Fruit fly (Drosophila melanogaster) whole organism, embryonic: ENCODE results near the gene Hydr2.

Experiments used
- Ada2b ChIP-seq: fragments of 200-800 bp; sonication (Bioruptor generic); IDR thresholded peaks from 2 replicates; pipeline ENCODE4 v1.3.6; 2022; ENCODE audit warnings: missing biosample characterization, missing genetic modification characterization
- C15 ChIP-seq: fragments of 200-800 bp; sonication (Bioruptor generic); IDR thresholded peaks from 3 replicates; pipeline ENCODE4 v1.3.6; 2022; ENCODE audit warnings: missing biosample characterization, missing genetic modification characterization
- CG11456 ChIP-seq: fragments of 200-800 bp; sonication (Bioruptor generic); IDR thresholded peaks from 3 replicates; pipeline ENCODE4 v1.3.6; 2022; ENCODE audit warnings: missing biosample characterization, missing genetic modification characterization
- CG11504 ChIP-seq: fragments of 200-800 bp; sonication (Bioruptor generic); optimal IDR thresholded peaks from 3 replicates; lab custom pipeline; 2019; ENCODE audit warnings: missing biosample characterization, mild to moderate bottlenecking, missing genetic modification characterization, moderate library complexity
- CG12659 ChIP-seq: fragments of 200-800 bp; sonication (Bioruptor generic); optimal IDR thresholded peaks from 3 replicates; lab custom pipeline; 2017; ENCODE audit warnings: mild to moderate bottlenecking, missing biosample characterization, missing genetic modification reagents, missing genetic modification characterization
- CG1603 ChIP-seq: fragments of 200-800 bp; sonication (Bioruptor generic); optimal IDR thresholded peaks from 2 replicates; lab custom pipeline; 2019; ENCODE audit warnings: missing biosample characterization, mild to moderate bottlenecking, missing genetic modification characterization, moderate library complexity
- CG1647 ChIP-seq: fragments of 200-800 bp; sonication (Bioruptor generic); optimal IDR thresholded peaks from 3 replicates; lab custom pipeline; 2016; ENCODE audit warnings: missing biosample characterization, missing genetic modification characterization
- CG17829 ChIP-seq: fragments of 200-800 bp; optimal IDR thresholded peaks from 2 replicates; lab custom pipeline; 2019; ENCODE audit warnings: missing biosample characterization, mild to moderate bottlenecking, missing genetic modification characterization, moderate library complexity
- CG2712 ChIP-seq: fragments of 200-800 bp; optimal IDR thresholded peaks from 3 replicates; lab custom pipeline; 2019; ENCODE audit warnings: missing biosample characterization, mild to moderate bottlenecking, missing genetic modification characterization, moderate library complexity
- CG31365 ChIP-seq: fragments of 200-800 bp; sonication (Bioruptor generic); optimal IDR thresholded peaks from 2 replicates; lab custom pipeline; 2018; ENCODE audit warnings: missing biosample characterization, mild to moderate bottlenecking, missing genetic modification characterization
- CG31388 ChIP-seq: fragments of 200-800 bp; sonication (Bioruptor generic); optimal IDR thresholded peaks from 2 replicates; lab custom pipeline; 2016; ENCODE audit warnings: missing biosample characterization, missing genetic modification characterization
- CG31441 ChIP-seq: fragments of 200-800 bp; sonication (Bioruptor generic); IDR thresholded peaks from 2 replicates; pipeline ENCODE4 v1.3.6; 2022; ENCODE audit warnings: missing biosample characterization, missing genetic modification characterization
- CG4424 ChIP-seq: fragments of 200-800 bp; sonication (Bioruptor generic); optimal IDR thresholded peaks from 3 replicates; lab custom pipeline; 2016; ENCODE audit warnings: missing biosample characterization, missing genetic modification characterization
- CG5245 ChIP-seq: fragments of 200-800 bp; sonication (Bioruptor generic); optimal IDR thresholded peaks from 3 replicates; lab custom pipeline; 2016; ENCODE audit warnings: missing biosample characterization, missing genetic modification characterization
- CG6175 ChIP-seq: fragments of 200-800 bp; sonication (Bioruptor generic); IDR thresholded peaks from 3 replicates; pipeline ENCODE4 v1.3.6; 2022; ENCODE audit warnings: missing biosample characterization, missing genetic modification characterization
- CG7839 ChIP-seq: fragments of 200-800 bp; sonication (Bioruptor generic); optimal IDR thresholded peaks from 3 replicates; lab custom pipeline; 2018; ENCODE audit warnings: missing biosample characterization, mild to moderate bottlenecking, missing genetic modification characterization, moderate library complexity
- Dll ChIP-seq: fragments of 200-800 bp; sonication (Bioruptor generic); IDR thresholded peaks from 4 replicates; pipeline ENCODE4 v1.3.6; 2022; ENCODE audit warnings: missing biosample characterization, missing genetic modification characterization; ENCODE audit not compliant: partially characterized antibody
- Ets65A ChIP-seq: fragments of 200-800 bp; sonication (Bioruptor generic); peaks from one replicate; lab custom pipeline; 2016; ENCODE audit warnings: missing biosample characterization, missing genetic modification characterization
- MESR4 ChIP-seq: fragments of 200-800 bp; sonication (Bioruptor generic); optimal IDR thresholded peaks from 2 replicates; lab custom pipeline; 2018; ENCODE audit warnings: missing biosample characterization, mild to moderate bottlenecking, missing genetic modification characterization, moderate library complexity
- Med ChIP-seq: fragments of 200-800 bp; sonication (Bioruptor generic); peaks from one replicate; lab custom pipeline; 2016; ENCODE audit warnings: missing biosample characterization, missing genetic modification characterization, mild to moderate bottlenecking, inconsistent platforms, moderate library complexity
- Mrtf ChIP-seq: fragments of 200-800 bp; sonication (Bioruptor generic); IDR thresholded peaks from 3 replicates; pipeline ENCODE4 v1.3.6; 2022; ENCODE audit warnings: missing biosample characterization, missing genetic modification characterization
- Neu2 ChIP-seq: fragments of 200-800 bp; sonication (Bioruptor generic); optimal IDR thresholded peaks from 3 replicates; lab custom pipeline; 2016; ENCODE audit warnings: missing biosample characterization, missing genetic modification characterization, borderline replicate concordance
- NfI ChIP-seq: fragments of 200-800 bp; sonication (Bioruptor generic); optimal IDR thresholded peaks from 3 replicates; lab custom pipeline; 2018; ENCODE audit warnings: missing biosample characterization, mild to moderate bottlenecking, missing genetic modification characterization, moderate library complexity
- Six4 ChIP-seq: fragments of 200-800 bp; sonication (Bioruptor generic); optimal IDR thresholded peaks from 2 replicates; lab custom pipeline; 2016; ENCODE audit warnings: missing biosample characterization, missing genetic modification characterization
- Taf1 ChIP-seq: fragments of 200-800 bp; sonication (Bioruptor generic); IDR thresholded peaks from 2 replicates; pipeline ENCODE4 v1.3.6; 2022; ENCODE audit warnings: missing biosample characterization, missing genetic modification characterization
- cas ChIP-seq: fragments of 200-800 bp; sonication (Bioruptor generic); IDR thresholded peaks from 2 replicates; pipeline ENCODE4 v1.3.6; 2022; ENCODE audit warnings: missing biosample characterization, missing genetic modification characterization
- corto ChIP-seq: fragments of 200-800 bp; sonication (Bioruptor generic); optimal IDR thresholded peaks from 2 replicates; lab custom pipeline; 2016; ENCODE audit warnings: missing biosample characterization, mild to moderate bottlenecking, missing genetic modification characterization, moderate library complexity
- crc ChIP-seq: fragments of 200-800 bp; sonication (Bioruptor generic); optimal IDR thresholded peaks from 2 replicates; lab custom pipeline; 2016; ENCODE audit warnings: missing biosample characterization, missing genetic modification characterization
- dmrt11E ChIP-seq: fragments of 200-800 bp; sonication (Bioruptor generic); optimal IDR thresholded peaks from 3 replicates; lab custom pipeline; 2018; ENCODE audit warnings: missing biosample characterization, mild to moderate bottlenecking, missing genetic modification characterization, moderate library complexity
- ems ChIP-seq: fragments of 200-800 bp; sonication (Bioruptor generic); optimal IDR thresholded peaks from 3 replicates; lab custom pipeline; 2016; ENCODE audit warnings: missing biosample characterization, missing genetic modification characterization
- ewg ChIP-seq: fragments of 200-800 bp; sonication (Bioruptor generic); optimal IDR thresholded peaks from 3 replicates; lab custom pipeline; 2017; ENCODE audit warnings: mild to moderate bottlenecking, missing biosample characterization, missing genetic modification reagents, missing genetic modification characterization
- ftz-f1 ChIP-seq: fragments of 200-800 bp; sonication (Bioruptor generic); optimal IDR thresholded peaks from 2 replicates; lab custom pipeline; 2016; ENCODE audit warnings: missing biosample characterization, missing genetic modification characterization
- grn ChIP-seq: fragments of 200-800 bp; sonication (Bioruptor generic); optimal IDR thresholded peaks from 3 replicates; lab custom pipeline; 2017; ENCODE audit warnings: missing biosample characterization, missing genetic modification characterization
- mld ChIP-seq: fragments of 200-800 bp; sonication (Bioruptor generic); IDR thresholded peaks from 3 replicates; pipeline ENCODE4 v1.3.6; 2022; ENCODE audit warnings: missing biosample characterization, missing genetic modification characterization; ENCODE audit not compliant: partially characterized antibody
- phol ChIP-seq: fragments of 200-800 bp; sonication (Bioruptor generic); optimal IDR thresholded peaks from 3 replicates; lab custom pipeline; 2018; ENCODE audit warnings: missing biosample characterization, mild to moderate bottlenecking, missing genetic modification characterization, moderate library complexity
- pros ChIP-seq: fragments of 200-800 bp; sonication (Bioruptor generic); optimal IDR thresholded peaks from 3 replicates; lab custom pipeline; 2019; ENCODE audit warnings: missing biosample characterization, mild to moderate bottlenecking, missing genetic modification characterization, moderate library complexity
- sc ChIP-seq, 3 experiments: fragments of >200 bp in 2 of 3; fragments of 200-800 bp in 1 of 3; sonication (Bioruptor generic) in 1 of 3; optimal IDR thresholded peaks; 2 replicates in 2 of 3; 3 replicates in 1 of 3; lab custom pipeline; 2017; ENCODE audit warnings: mild to moderate bottlenecking in 1 of 3, missing biosample characterization in 1 of 3, missing genetic modification characterization in 1 of 3, missing genetic modification reagents in 1 of 3
- scrt ChIP-seq: fragments of 200-800 bp; sonication (Bioruptor generic); optimal IDR thresholded peaks from 2 replicates; lab custom pipeline; 2018; ENCODE audit warnings: missing biosample characterization, mild to moderate bottlenecking, missing genetic modification characterization, moderate library complexity
- sens ChIP-seq: fragments of 200-800 bp; sonication (Bioruptor generic); peaks from one replicate; lab custom pipeline; 2016; ENCODE audit warnings: missing biosample characterization, missing genetic modification characterization
- slp2 ChIP-seq: fragments of 200-800 bp; sonication (Bioruptor generic); optimal IDR thresholded peaks from 2 replicates; lab custom pipeline; 2016; ENCODE audit warnings: missing biosample characterization, missing genetic modification characterization
- twi ChIP-seq: fragments of 200-800 bp; optimal IDR thresholded peaks from 2 replicates; lab custom pipeline; 2019; ENCODE audit warnings: missing biosample characterization, mild to moderate bottlenecking, missing genetic modification characterization, moderate library complexity
- tx ChIP-seq: fragments of 200-800 bp; sonication (Bioruptor generic); optimal IDR thresholded peaks from 2 replicates; lab custom pipeline; 2016; ENCODE audit warnings: missing biosample characterization, missing genetic modification characterization
- vvl ChIP-seq: fragments of 200-800 bp; sonication (Bioruptor generic); IDR thresholded peaks from 2 replicates; pipeline ENCODE4 v1.3.6; 2022; ENCODE audit warnings: missing biosample characterization, missing genetic modification characterization
- zf30C ChIP-seq: fragments of 200-800 bp; sonication (Bioruptor generic); optimal IDR thresholded peaks from 3 replicates; lab custom pipeline; 2018; ENCODE audit warnings: missing biosample characterization, mild to moderate bottlenecking, missing genetic modification characterization
- zfh2 ChIP-seq: fragments of 200-800 bp; sonication (Bioruptor generic); optimal IDR thresholded peaks from 2 replicates; lab custom pipeline; 2016; ENCODE audit warnings: missing biosample characterization, missing genetic modification characterization

The Hydr2 gene

dm6 chr2L:3148959-3149591, 14.4 kb upstream of the Hydr2 start (continued):
- TF ChIP-seq Neu2 (GFP tag; lab: Kevin White, UChicago): no peak
- peak; percentile 69 for TF ChIP-seq Med (GFP tag; lab: Kevin White, UChicago)
- peak; percentile 16 for TF ChIP-seq CG2712 (tag; lab: Kevin White, UChicago)
- no peak for TF ChIP-seq sc (optimal IDR thresholded peaks at IDR 0.05; lab: Kevin White, UChicago)
- TF ChIP-seq sc (GFP tag; optimal IDR thresholded peaks at IDR 0.05; lab: Kevin White, UChicago): no peak
- peak; percentile 1 for TF ChIP-seq CG4424 (GFP tag; lab: Kevin White, UChicago)
- TF ChIP-seq zf30C (GFP tag; lab: Kevin White, UChicago): peak; percentile 33
- TF ChIP-seq cas (GFP tag; lab: Robert Waterston, UW): no peak

DNA sequence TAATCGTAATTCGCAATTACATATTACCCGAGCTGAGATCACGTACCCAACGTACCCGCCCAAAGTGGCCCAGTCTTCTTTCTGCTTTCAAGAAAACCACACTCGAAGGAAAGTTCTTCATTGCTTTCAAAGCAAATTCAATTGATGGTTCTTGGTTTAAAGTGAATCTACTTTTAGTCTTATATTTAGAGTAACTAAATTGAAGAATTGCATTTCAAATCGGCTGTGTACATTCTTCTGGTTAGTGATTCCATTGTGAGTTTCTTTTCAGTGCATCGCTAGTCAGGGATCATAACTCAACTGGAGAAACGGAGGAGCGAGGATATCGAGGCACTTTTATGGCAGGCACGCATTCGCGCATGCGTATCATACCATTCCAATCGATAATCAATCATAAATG, 11.8 kb upstream of the Hydr2 start:
- TF ChIP-seq CG5245 (no peak), Mrtf (GFP tag; lab: Robert Waterston, UW) (no peak), crc (no peak), ftz-f1 (GFP tag; lab: Kevin White, UChicago) (no peak), tx (GFP tag; lab: Kevin White, UChicago) (no peak), CG7839 (tag; lab: Kevin White, UChicago) (no peak), Ets65A (GFP tag; lab: Kevin White, UChicago) (peak; percentile 75), Dll (no peak), corto (no peak), twi (tag; lab: Kevin White, UChicago) (no peak), Six4 (GFP tag; lab: Kevin White, UChicago) (no peak), sens (GFP tag; lab: Kevin White, UChicago) (peak; percentile 58), C15 (GFP tag; lab: Robert Waterston, UW) (no peak), CG1603 (tag; lab: Kevin White, UChicago) (no peak)

dm6 chr2L:3152696-3153613, 10.5 kb upstream of the Hydr2 start:
- peak; percentile 90 for TF ChIP-seq CG1647 (GFP tag; lab: Kevin White, UChicago)
- TF ChIP-seq slp2: peak; percentile 97
- peak; percentile 67 for TF ChIP-seq Taf1 (GFP tag; lab: Robert Waterston, UW)
- peak; percentile 93 for TF ChIP-seq ewg
- TF ChIP-seq twi (tag; lab: Kevin White, UChicago): peak; percentile 91
- peak; percentile 87 for TF ChIP-seq CG31388 (GFP tag; lab: Kevin White, UChicago)
- TF ChIP-seq NfI (GFP tag; lab: Kevin White, UChicago): peak; percentile 91
- TF ChIP-seq phol (tag; lab: Kevin White, UChicago): peak; percentile 95
- peak; percentile 95 for TF ChIP-seq CG11504 (tag; lab: Kevin White, UChicago)
- peak; percentile 42 for TF ChIP-seq pros (GFP tag; lab: Kevin White, UChicago)
- TF ChIP-seq scrt (GFP tag; lab: Kevin White, UChicago): peak; percentile 84
- TF ChIP-seq CG31365 (tag; lab: Kevin White, UChicago): peak; percentile 77
- peak; percentile 57 for TF ChIP-seq grn (GFP tag; lab: Kevin White, UChicago)
- TF ChIP-seq ems (GFP tag; lab: Kevin White, UChicago): peak; percentile 95
- TF ChIP-seq Ada2b (GFP tag; lab: Robert Waterston, UW): peak; percentile 91
- TF ChIP-seq mld (GFP tag; lab: Robert Waterston, UW): no peak
- TF ChIP-seq dmrt11E: peak; percentile 95
- TF ChIP-seq CG12659 (GFP tag; lab: Kevin White, UChicago): peak; percentile 89
- peak; percentile 90 for TF ChIP-seq CG11456
- peak; percentile 96 for TF ChIP-seq CG17829 (tag; lab: Kevin White, UChicago)
- peak; percentile 97 for TF ChIP-seq vvl (GFP tag; lab: Robert Waterston, UW)
- peak; percentile 37 for TF ChIP-seq zfh2
- peak; percentile 75; the same call in 2 of the 3 replicates for TF ChIP-seq CG6175
- TF ChIP-seq CG31441 (GFP tag; lab: Robert Waterston, UW): peak; percentile 97
- peak; percentile 30 for TF ChIP-seq MESR4
